Fruit fly (Drosophila melanogaster) whole organism, embryonic: ENCODE data around the gene Nak.
A peak's percentile ranks its signal among the peaks of the same experiment; 100 is the strongest.

ENCODE experiments used
- Adf1 ChIP-seq: fragments of 200-800 bp; sonication (Bioruptor generic); IDR thresholded peaks from 2 replicates; pipeline ENCODE4 v1.3.6; 2022; ENCODE audit warnings: missing biosample characterization, missing genetic modification characterization
- Atf3 ChIP-seq: fragments of 200-800 bp; sonication (Bioruptor generic); optimal IDR thresholded peaks from 3 replicates; lab custom pipeline; 2016; ENCODE audit warnings: missing biosample characterization, missing genetic modification characterization
- Bgb ChIP-seq: fragments of 200-800 bp; sonication (Bioruptor generic); IDR thresholded peaks from 2 replicates; pipeline ENCODE4 v1.3.6; 2022; ENCODE audit warnings: missing biosample characterization, missing genetic modification characterization; ENCODE audit not compliant: partially characterized antibody
- CG10565 ChIP-seq: fragments of 200-800 bp; sonication (Bioruptor generic); optimal IDR thresholded peaks from 3 replicates; lab custom pipeline; 2016; ENCODE audit warnings: missing biosample characterization, mild to moderate bottlenecking, missing genetic modification characterization
- CG11398 ChIP-seq: fragments of 200-800 bp; sonication (Bioruptor generic); optimal IDR thresholded peaks from 2 replicates; lab custom pipeline; 2016; ENCODE audit warnings: missing biosample characterization, missing genetic modification characterization
- CG12104 ChIP-seq: fragments of 200-800 bp; sonication (Bioruptor generic); optimal IDR thresholded peaks from 3 replicates; lab custom pipeline; 2016; ENCODE audit warnings: missing biosample characterization, missing genetic modification characterization
- CG1233 ChIP-seq: fragments of 200-800 bp; sonication (Bioruptor generic); optimal IDR thresholded peaks from 4 replicates; lab custom pipeline; 2018; ENCODE audit warnings: missing biosample characterization, mild to moderate bottlenecking, missing genetic modification characterization
- CG15011 ChIP-seq: fragments of 200-800 bp; sonication (Bioruptor generic); optimal IDR thresholded peaks from 3 replicates; lab custom pipeline; 2018; ENCODE audit warnings: missing biosample characterization, mild to moderate bottlenecking, missing genetic modification characterization
- CG16813 ChIP-seq: fragments of 200-800 bp; sonication (Bioruptor generic); IDR thresholded peaks from 3 replicates; pipeline ENCODE4 v1.3.6; 2022; ENCODE audit warnings: missing biosample characterization, missing genetic modification characterization; ENCODE audit not compliant: partially characterized antibody
- CG1792 ChIP-seq: fragments of 200-800 bp; sonication (Bioruptor generic); optimal IDR thresholded peaks from 2 replicates; lab custom pipeline; 2016; ENCODE audit warnings: missing biosample characterization, missing genetic modification characterization
- CG18476 ChIP-seq: fragments of 200-800 bp; sonication (Bioruptor generic); optimal IDR thresholded peaks from 2 replicates; lab custom pipeline; 2016; ENCODE audit warnings: missing biosample characterization, mild to moderate bottlenecking, missing genetic modification characterization
- CG18599 ChIP-seq: fragments of 200-800 bp; sonication (Bioruptor generic); optimal IDR thresholded peaks from 3 replicates; lab custom pipeline; 2017; ENCODE audit warnings: missing biosample characterization, missing genetic modification characterization, mild to moderate bottlenecking, moderate library complexity, missing genetic modification reagents
- CG2889 ChIP-seq: fragments of 200-800 bp; sonication (Bioruptor generic); IDR thresholded peaks from 3 replicates; pipeline ENCODE4 v1.3.6; 2022; ENCODE audit warnings: missing biosample characterization, missing genetic modification characterization
- CG31365 ChIP-seq: fragments of 200-800 bp; sonication (Bioruptor generic); optimal IDR thresholded peaks from 2 replicates; lab custom pipeline; 2018; ENCODE audit warnings: missing biosample characterization, mild to moderate bottlenecking, missing genetic modification characterization
- CG31441 ChIP-seq: fragments of 200-800 bp; sonication (Bioruptor generic); IDR thresholded peaks from 2 replicates; pipeline ENCODE4 v1.3.6; 2022; ENCODE audit warnings: missing biosample characterization, missing genetic modification characterization
- CG3847 ChIP-seq: fragments of 200-800 bp; sonication (Bioruptor generic); IDR thresholded peaks from 2 replicates; pipeline ENCODE4 v1.3.6; 2022; ENCODE audit warnings: missing biosample characterization, missing genetic modification characterization
- CG42726 ChIP-seq: fragments of 200-800 bp; sonication (Bioruptor generic); IDR thresholded peaks from 2 replicates; pipeline ENCODE4 v1.3.6; 2022; ENCODE audit warnings: missing biosample characterization, missing genetic modification characterization; ENCODE audit not compliant: partially characterized antibody
- CG4707 ChIP-seq: fragments of 200-800 bp; sonication (Bioruptor generic); optimal IDR thresholded peaks from 2 replicates; lab custom pipeline; 2018; ENCODE audit warnings: missing biosample characterization, mild to moderate bottlenecking, missing genetic modification characterization, moderate library complexity
- CG6765 ChIP-seq: fragments of 200-800 bp; sonication (Bioruptor generic); optimal IDR thresholded peaks from 3 replicates; lab custom pipeline; 2017; ENCODE audit warnings: missing biosample characterization, mild to moderate bottlenecking, missing genetic modification characterization
- CG7556 ChIP-seq: fragments of 200-800 bp; sonication (Bioruptor generic); optimal IDR thresholded peaks from 2 replicates; lab custom pipeline; 2017; ENCODE audit warnings: missing biosample characterization, mild to moderate bottlenecking, missing genetic modification characterization
- CG7786 ChIP-seq: fragments of 200-800 bp; sonication (Bioruptor generic); optimal IDR thresholded peaks from 2 replicates; lab custom pipeline; 2016; ENCODE audit warnings: missing biosample characterization, missing genetic modification characterization
- CG9817 ChIP-seq: fragments of 200-800 bp; sonication (Bioruptor generic); optimal IDR thresholded peaks from 2 replicates; lab custom pipeline; 2018; ENCODE audit warnings: missing biosample characterization, mild to moderate bottlenecking, missing genetic modification characterization, moderate library complexity
- CHES-1-like ChIP-seq: fragments of 200-800 bp; sonication (Bioruptor generic); optimal IDR thresholded peaks from 2 replicates; lab custom pipeline; 2016; ENCODE audit warnings: missing biosample characterization, missing genetic modification characterization
- Deaf1 ChIP-seq: fragments of 200-800 bp; optimal IDR thresholded peaks from 3 replicates; lab custom pipeline; 2019; ENCODE audit warnings: missing biosample characterization, mild to moderate bottlenecking, missing genetic modification characterization, moderate library complexity
- Doc3 ChIP-seq: fragments of 200-800 bp; sonication (Bioruptor generic); IDR thresholded peaks from 3 replicates; pipeline ENCODE4 v1.3.6; 2022; ENCODE audit warnings: missing biosample characterization, missing genetic modification characterization; ENCODE audit not compliant: partially characterized antibody
- Ets65A ChIP-seq: fragments of 200-800 bp; sonication (Bioruptor generic); peaks from one replicate; lab custom pipeline; 2016; ENCODE audit warnings: missing biosample characterization, missing genetic modification characterization
- Hey ChIP-seq: fragments of 200-800 bp; sonication (Bioruptor generic); optimal IDR thresholded peaks from 3 replicates; lab custom pipeline; 2018; ENCODE audit warnings: missing biosample characterization, mild to moderate bottlenecking, missing genetic modification characterization
- Meics ChIP-seq: fragments of 200-800 bp; sonication (Bioruptor generic); optimal IDR thresholded peaks from 2 replicates; lab custom pipeline; 2017; ENCODE audit warnings: missing biosample characterization, mild to moderate bottlenecking, missing genetic modification characterization
- NC2α ChIP-seq: fragments of 200-800 bp; sonication (Bioruptor generic); optimal IDR thresholded peaks from 2 replicates; lab custom pipeline; 2016; ENCODE audit warnings: missing biosample characterization, missing genetic modification characterization
- Oaz ChIP-seq: fragments of 200-800 bp; sonication (Bioruptor generic); IDR thresholded peaks from 2 replicates; pipeline ENCODE4 v1.3.6; 2022; ENCODE audit warnings: missing biosample characterization, missing genetic modification characterization
- Rfx ChIP-seq: fragments of 200-800 bp; sonication (Bioruptor generic); IDR thresholded peaks from 2 replicates; pipeline ENCODE4 v1.3.6; 2022; ENCODE audit warnings: missing biosample characterization, missing genetic modification characterization
- abd-A ChIP-seq: fragments of 200-800 bp; sonication (Bioruptor generic); optimal IDR thresholded peaks from 3 replicates; lab custom pipeline; 2019; ENCODE audit warnings: missing biosample characterization, mild to moderate bottlenecking, missing genetic modification characterization, moderate library complexity
- bab2 ChIP-seq: fragments of 200-800 bp; sonication (Bioruptor generic); optimal IDR thresholded peaks from 2 replicates; lab custom pipeline; 2016; ENCODE audit warnings: missing biosample characterization, missing genetic modification characterization
- croc ChIP-seq: fragments of 200-800 bp; sonication (Bioruptor generic); conservative IDR thresholded peaks from 3 replicates; pipeline ENCODE4 v1.3.6; 2022; ENCODE audit warnings: missing biosample characterization, missing genetic modification characterization
- esg ChIP-seq: fragments of 200-800 bp; sonication (Bioruptor generic); conservative IDR thresholded peaks from 2 replicates; pipeline ENCODE4 v1.3.6; 2022; ENCODE audit warnings: missing biosample characterization, missing genetic modification characterization
- fd3F ChIP-seq: fragments of 200-800 bp; sonication (Bioruptor generic); optimal IDR thresholded peaks from 2 replicates; lab custom pipeline; 2018; ENCODE audit warnings: missing biosample characterization, mild to moderate bottlenecking, missing genetic modification characterization, moderate library complexity
- lab ChIP-seq: fragments of 200-800 bp; sonication (Bioruptor generic); optimal IDR thresholded peaks from 3 replicates; lab custom pipeline; 2017; ENCODE audit warnings: missing biosample characterization, missing genetic modification characterization, mild to moderate bottlenecking, moderate library complexity, missing genetic modification reagents
- lilli ChIP-seq: fragments of 200-800 bp; sonication (Bioruptor generic); optimal IDR thresholded peaks from 3 replicates; lab custom pipeline; 2016; ENCODE audit warnings: missing biosample characterization, missing genetic modification characterization
- mirr ChIP-seq: fragments of 200-800 bp; sonication (Bioruptor generic); optimal IDR thresholded peaks from 3 replicates; lab custom pipeline; 2018; ENCODE audit warnings: missing biosample characterization, mild to moderate bottlenecking, missing genetic modification characterization
- nom ChIP-seq: fragments of 200-800 bp; sonication (Bioruptor generic); optimal IDR thresholded peaks from 2 replicates; lab custom pipeline; 2017; ENCODE audit warnings: missing biosample characterization, missing genetic modification characterization, mild to moderate bottlenecking, moderate library complexity, missing genetic modification reagents
- row ChIP-seq: fragments of 200-800 bp; sonication (Bioruptor generic); IDR thresholded peaks from 3 replicates; pipeline ENCODE4 v1.3.6; 2022; ENCODE audit warnings: missing biosample characterization, missing genetic modification characterization
- sd ChIP-seq: fragments of 200-800 bp; sonication (Bioruptor generic); optimal IDR thresholded peaks from 3 replicates; lab custom pipeline; 2018; ENCODE audit warnings: missing biosample characterization, mild to moderate bottlenecking, missing genetic modification characterization, moderate library complexity
- sima ChIP-seq: fragments of 200-800 bp; sonication (Bioruptor generic); optimal IDR thresholded peaks from 2 replicates; lab custom pipeline; 2016; ENCODE audit warnings: missing biosample characterization, missing genetic modification characterization
- slbo ChIP-seq: fragments of 200-800 bp; sonication (Bioruptor generic); IDR thresholded peaks from 2 replicates; pipeline ENCODE4 v1.3.6; 2022; ENCODE audit warnings: missing biosample characterization, missing genetic modification characterization
- sob ChIP-seq: fragments of 200-800 bp; sonication (Bioruptor generic); IDR thresholded peaks from 2 replicates; pipeline ENCODE4 v1.3.6; 2022; ENCODE audit warnings: missing biosample characterization, missing genetic modification characterization
- tio ChIP-seq: fragments of 200-800 bp; sonication (Bioruptor generic); optimal IDR thresholded peaks from 2 replicates; lab custom pipeline; 2017; ENCODE audit warnings: missing biosample characterization, missing genetic modification characterization, inconsistent platforms
- trem ChIP-seq: fragments of 200-800 bp; optimal IDR thresholded peaks from 3 replicates; lab custom pipeline; 2019; ENCODE audit warnings: missing biosample characterization, mild to moderate bottlenecking, missing genetic modification characterization, moderate library complexity
- zen2 ChIP-seq: fragments of 200-800 bp; sonication (Bioruptor generic); IDR thresholded peaks from 3 replicates; pipeline ENCODE4 v1.3.6; 2022; ENCODE audit warnings: missing biosample characterization, missing genetic modification characterization; ENCODE audit not compliant: partially characterized antibody
- zfh2 ChIP-seq: fragments of 200-800 bp; sonication (Bioruptor generic); optimal IDR thresholded peaks from 2 replicates; lab custom pipeline; 2016; ENCODE audit warnings: missing biosample characterization, missing genetic modification characterization

Gene Nak

DNA sequence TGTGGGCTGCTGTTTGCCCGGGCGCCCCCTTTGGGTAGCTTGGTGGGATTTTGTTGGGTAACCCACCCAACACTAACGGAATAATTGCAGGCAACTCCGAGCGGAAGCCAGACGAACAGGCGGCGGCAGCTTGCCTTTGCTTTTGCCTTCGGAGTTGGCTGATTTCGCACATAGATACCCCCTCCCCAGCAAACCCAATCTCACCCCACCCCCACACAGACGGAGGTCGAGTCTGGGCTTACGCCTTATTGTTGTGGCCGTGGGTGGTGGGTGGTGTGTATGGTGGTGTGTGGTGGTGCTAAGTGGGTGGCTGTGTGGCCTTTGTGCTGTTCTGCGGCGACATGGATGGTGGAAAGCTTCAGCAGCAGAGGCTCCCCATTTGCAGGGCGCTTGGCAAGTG, 47.1 kb upstream of the Nak start (continued):
- TF ChIP-seq trem (tag; lab: Kevin White, UChicago), result no peak
- TF ChIP-seq row (GFP tag; lab: Robert Waterston, UW), result no peak
- TF ChIP-seq zen2, result peak; percentile 34; the same call in 1 of the 3 replicates
- peak; percentile 96 for TF ChIP-seq Hey (tag; lab: Kevin White, UChicago)
- no peak for TF ChIP-seq CG16813
- TF ChIP-seq Adf1 (GFP tag; lab: Robert Waterston, UW), result peak; percentile 7; the same call in 1 of the 2 replicates
- TF ChIP-seq zfh2 (GFP tag; lab: Kevin White, UChicago), result no peak
- TF ChIP-seq nom (GFP tag; lab: Kevin White, UChicago), result no peak
- no peak for TF ChIP-seq Meics (GFP tag; lab: Kevin White, UChicago)
- no peak for TF ChIP-seq CG18599
- TF ChIP-seq Oaz (GFP tag; lab: Robert Waterston, UW), result no peak
- TF ChIP-seq CG11398 (GFP tag; lab: Kevin White, UChicago), result no peak
- no peak for TF ChIP-seq lab (GFP tag; lab: Kevin White, UChicago)
- TF ChIP-seq CG4707 (GFP tag; lab: Kevin White, UChicago), result no peak
- TF ChIP-seq abd-A, result peak; percentile 91
- TF ChIP-seq CG6765 (GFP tag; lab: Kevin White, UChicago), result no peak
- TF ChIP-seq CG42726, result no peak
- no peak for TF ChIP-seq CHES-1-like (GFP tag; lab: Kevin White, UChicago)
- TF ChIP-seq CG31365 (tag; lab: Kevin White, UChicago), result no peak
- no peak for TF ChIP-seq CG9817
- no peak for TF ChIP-seq CG10565 (GFP tag; lab: Kevin White, UChicago)
- TF ChIP-seq CG1233 (GFP tag; lab: Kevin White, UChicago), result no peak
- TF ChIP-seq CG1792 (GFP tag; lab: Kevin White, UChicago), result no peak
- 0 out of 2 replicates have a peak, but pooled peaks have one; percentile 10 for TF ChIP-seq CG3847 (GFP tag; lab: Robert Waterston, UW)
- no peak for TF ChIP-seq CG15011
- TF ChIP-seq, all 482 proteins: peak for 10

- TF ChIP-seq CG7786 (GFP tag; lab: Kevin White, UChicago) (no peak), Deaf1 (tag; lab: Kevin White, UChicago) (peak; percentile 68), lilli (peak; percentile 24), CG2889 (GFP tag; lab: Robert Waterston, UW) (0 out of 3 replicates have a peak, but pooled peaks have one; percentile 10), sob (GFP tag; lab: Robert Waterston, UW) (0 out of 2 replicates have a peak, but pooled peaks have one; percentile 2), mirr (GFP tag; lab: Kevin White, UChicago) (peak; percentile 46), bab2 (GFP tag; lab: Kevin White, UChicago) (no peak), sd (tag; lab: Kevin White, UChicago) (peak; percentile 72), CG18476 (GFP tag; lab: Kevin White, UChicago) (peak; percentile 0), lab (GFP tag; lab: Kevin White, UChicago) (peak; percentile 38), croc (GFP tag; lab: Robert Waterston, UW) (0 out of 3 replicates have a peak, but pooled peaks have one; percentile 4), CG18599 (peak; percentile 57), Ets65A (peak; percentile 44), sima (no peak), Doc3 (no peak), Hey (tag; lab: Kevin White, UChicago) (peak; percentile 71), Rfx (GFP tag; lab: Robert Waterston, UW) (no peak), tio (GFP tag; lab: Kevin White, UChicago) (no peak), esg (0 out of 2 replicates have a peak, but pooled peaks have one; percentile 2), NC2α (GFP tag; lab: Kevin White, UChicago) (no peak), Bgb (peak; percentile 33; the same call in 1 of the 2 replicates), abd-A (peak; percentile 5), CG12104 (GFP tag; lab: Kevin White, UChicago) (peak; percentile 31), CG31441 (GFP tag; lab: Robert Waterston, UW) (0 out of 2 replicates have a peak, but pooled peaks have one; percentile 4), Meics (GFP tag; lab: Kevin White, UChicago) (peak; percentile 40), slbo (GFP tag; lab: Robert Waterston, UW) (0 out of 2 replicates have a peak, but pooled peaks have one; percentile 1), fd3F (GFP tag; lab: Kevin White, UChicago) (no peak), Atf3 (GFP tag; lab: Kevin White, UChicago) (no peak), CG7556 (peak; percentile 53)
Measured at dm6 chr2L:19014881-19015366, 46.4 kb upstream of the Nak start.
